Worm (Caenorhabditis elegans): Measurements from ENCODE around the gene F28C6.8.

DNA sequence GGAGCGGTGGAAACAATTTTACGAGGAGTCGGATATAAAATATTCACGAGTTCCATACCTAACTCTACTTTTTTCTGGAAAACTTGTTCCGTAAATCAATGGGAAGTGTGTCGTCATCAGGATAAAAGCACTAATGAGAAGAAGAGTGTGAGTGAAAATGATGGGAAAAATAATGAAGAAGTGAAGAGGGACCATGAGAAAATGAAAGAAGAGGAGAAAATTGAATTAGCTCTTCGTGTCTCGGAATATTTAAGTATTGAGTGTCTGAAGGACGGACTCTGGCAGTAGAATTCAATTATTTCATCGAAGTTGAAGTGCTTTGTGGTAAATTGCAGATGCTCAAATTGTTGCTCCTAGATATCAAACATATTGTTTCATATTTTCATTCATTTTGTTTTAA lies 17.4 kb upstream of the F28C6.8 start:
- TF ChIP-seq lin-39 (tag; optimal IDR thresholded peaks at IDR 0.05) (no peak), snu-23 (GFP tag; optimal IDR thresholded peaks at IDR 0.05) (no peak), ztf-11 (tag; optimal IDR thresholded peaks at IDR 0.05) (no peak), nhr-77 (tag; optimal IDR thresholded peaks at IDR 0.05) (no peak), ztf-4 (tag; optimal IDR thresholded peaks at IDR 0.05) (no peak), nhr-90 (tag; optimal IDR thresholded peaks at IDR 0.05; ENCODE audit: poor library complexity) (no peak), nhr-71 (tag; optimal IDR thresholded peaks at IDR 0.05) (peak; percentile 57), unc-86 (tag; optimal IDR thresholded peaks at IDR 0.05) (peak; percentile 51), dsc-1 (tag; optimal IDR thresholded peaks at IDR 0.05) (peak; percentile 72), ama-1 (optimal IDR thresholded peaks at IDR 0.05) (no peak)

Data from whole organism, L1 larva.